Fruit fly (Drosophila melanogaster): ENCODE data around the gene CG17612.

The CG17612 gene

dm6 chr2L:4332962-4333757 lies 49.4 kb downstream of the CG17612 start (continued):
- TF ChIP-seq foxo (GFP tag; optimal IDR thresholded peaks at IDR 0.05) (peak; percentile 50 to 82), Dif (GFP tag; optimal IDR thresholded peaks at IDR 0.05; ENCODE audit: partially characterized antibody) (peak; percentile 6), sv (GFP tag; optimal IDR thresholded peaks at IDR 0.05) (peak; percentile 4), CG32264 (GFP tag; optimal IDR thresholded peaks at IDR 0.05) (peak; percentile 69), Rel (GFP tag; optimal IDR thresholded peaks at IDR 0.05) (peak; percentile 5), Rel (tag; optimal IDR thresholded peaks at IDR 0.05) (peak; percentile 95)

- no peak for TF ChIP-seq br (GFP tag; optimal IDR thresholded peaks at IDR 0.05)
- peak; percentile 47 for TF ChIP-seq Jra (GFP tag; optimal IDR thresholded peaks at IDR 0.05)
Measured at dm6 chr2L:4332583-4332961, 50.0 kb downstream of the CG17612 start.

- no peak for TF ChIP-seq psq (GFP tag; optimal IDR thresholded peaks at IDR 0.05)
- peak; percentile 40 for TF ChIP-seq Myc (optimal IDR thresholded peaks at IDR 0.05)
Measured at dm6 chr2L:4331779-4332328, 50.7 kb downstream of the CG17612 start.

Data from whole organism, wandering third instar larva.